Worm (Caenorhabditis elegans) whole organism, L4 larva: ENCODE measurements around the gene qua-1.

ENCODE experiments used
- D1046.2 ChIP-seq: fragments of 200-800 bp; sonication (Bioruptor generic); IDR thresholded peaks from 2 replicates; pipeline ENCODE4 v1.3.6; 2022; ENCODE audit warnings: missing genetic modification characterization, missing compliant biosample characterization
- R02D3.7 ChIP-seq: fragments of 150-350 bp; sonication (generic microtip); optimal IDR thresholded peaks from 3 replicates; lab custom pipeline; 2014; ENCODE audit warnings: missing biosample characterization, missing genetic modification characterization
- aha-1 ChIP-seq: fragments of 150-350 bp; peaks from one replicate; lab custom pipeline; 2014; ENCODE audit warnings: missing biosample characterization, missing genetic modification characterization
- ces-1 ChIP-seq: fragments of 150-350 bp; sonication (generic microtip); optimal IDR thresholded peaks from 4 replicates; lab custom pipeline; 2014; ENCODE audit warnings: missing biosample characterization, missing genetic modification reagents, missing genetic modification characterization
- daf-12 ChIP-seq: fragments of 150-350 bp; optimal IDR thresholded peaks from 2 replicates; lab custom pipeline; 2014; ENCODE audit warnings: missing biosample characterization, missing genetic modification reagents, missing genetic modification characterization
- egl-43 ChIP-seq: fragments of 200-800 bp; sonication (Bioruptor generic); IDR thresholded peaks from 2 replicates; pipeline ENCODE4 v1.3.6; 2022; ENCODE audit warnings: missing genetic modification reagents, missing genetic modification characterization, missing compliant biosample characterization
- fos-1 ChIP-seq: fragments of 150-350 bp; optimal IDR thresholded peaks from 2 replicates; lab custom pipeline; 2014; ENCODE audit warnings: missing biosample characterization, missing genetic modification characterization
- jun-1 ChIP-seq: fragments of 150-350 bp; optimal IDR thresholded peaks from 2 replicates; lab custom pipeline; 2014; ENCODE audit warnings: missing biosample characterization, missing genetic modification reagents, missing genetic modification characterization
- mdt-29 ChIP-seq: fragments of 200-800 bp; sonication (Bioruptor generic); IDR thresholded peaks from 2 replicates; pipeline ENCODE4 v1.3.6; 2022; ENCODE audit warnings: missing genetic modification reagents, missing genetic modification characterization, missing compliant biosample characterization
- nhr-237 ChIP-seq: sonication (generic microtip); optimal IDR thresholded peaks from 2 replicates; lab custom pipeline; 2017; ENCODE audit warnings: missing biosample characterization, missing genetic modification characterization
- set-16 ChIP-seq: fragments of 200-800 bp; sonication (Bioruptor generic); IDR thresholded peaks from 2 replicates; pipeline ENCODE4 v1.3.6; 2022; ENCODE audit warnings: missing genetic modification reagents, missing genetic modification characterization, missing compliant biosample characterization
- spr-1 ChIP-seq: sonication (generic microtip); optimal IDR thresholded peaks from 2 replicates; lab custom pipeline; 2016; ENCODE audit warnings: mild to moderate bottlenecking, missing genetic modification characterization, missing compliant biosample characterization
- unc-62 ChIP-seq, 3 experiments: fragments of 150-350 bp in 1 of 3; sonication (generic microtip); optimal IDR thresholded peaks in 2 of 3; peaks in 1 of 3; 1 replicate in 1 of 3; 2 replicates in 2 of 3; lab custom pipeline; 2014 to 2017; ENCODE audit warnings: missing biosample characterization in 3 of 3, missing genetic modification characterization in 3 of 3, missing genetic modification reagents in 3 of 3, missing genotype in 1 of 3

- TF ChIP-seq nhr-237 (tag; lab: Kevin White, UChicago) (no peak), ces-1 (GFP tag; lab: Kevin White, UChicago) (no peak), fos-1 (tag; lab: Kevin White, UChicago) (no peak), jun-1 (tag; lab: Kevin White, UChicago) (no peak), R02D3.7 (tag; lab: Kevin White, UChicago) (no peak), egl-43 (GFP tag; lab: Robert Waterston, UW) (no peak), aha-1 (tag; lab: Kevin White, UChicago) (no peak), spr-1 (no peak), mdt-29 (GFP tag; lab: Robert Waterston, UW) (no peak), set-16 (no peak), unc-62 (GFP tag; optimal IDR thresholded peaks at IDR 0.05 in 1 of 2; lab: Kevin White, UChicago) (no peak), unc-62 (tag; optimal IDR thresholded peaks at IDR 0.05; lab: Kevin White, UChicago) (no peak), D1046.2 (GFP tag; lab: Robert Waterston, UW) (no peak), daf-12 (no peak)
These were observed at the start of gene qua-1 for ce11 chrII:8198503-8198902.
